Worm (Caenorhabditis elegans) whole organism, L1 larva: ENCODE results near the gene Y39G8B.2.
A peak's percentile ranks its signal among the peaks of the same experiment; 100 is the strongest.

Source experiments
- C04F5.9 ChIP-seq: sonication (generic microtip); optimal IDR thresholded peaks from 2 replicates; lab custom pipeline; 2016; ENCODE audit warnings: missing genetic modification characterization, missing compliant biosample characterization
- C16A3.4 ChIP-seq: fragments of 150-350 bp; optimal IDR thresholded peaks from 2 replicates; lab custom pipeline; 2014; ENCODE audit warnings: missing biosample characterization, missing genetic modification characterization
- F16B12.6 ChIP-seq: fragments of 150-350 bp; optimal IDR thresholded peaks from 2 replicates; lab custom pipeline; 2014; ENCODE audit warnings: missing biosample characterization, missing genetic modification characterization
- Y116A8C.19 ChIP-seq: sonication (generic microtip); optimal IDR thresholded peaks from 2 replicates; lab custom pipeline; 2016; ENCODE audit warnings: missing compliant biosample characterization, missing genetic modification characterization, borderline replicate concordance
- aha-1 ChIP-seq: fragments of 150-350 bp; optimal IDR thresholded peaks from 2 replicates; lab custom pipeline; 2014; ENCODE audit warnings: missing biosample characterization, missing genetic modification characterization
- aly-2 ChIP-seq: fragments of 150-350 bp; optimal IDR thresholded peaks from 2 replicates; lab custom pipeline; 2014; ENCODE audit warnings: missing biosample characterization, missing genetic modification characterization
- ceh-82 ChIP-seq, 3 experiments: fragments of 150-350 bp in 1 of 3; sonication (generic microtip) in 2 of 3; optimal IDR thresholded peaks; 2 replicates each; lab custom pipeline; 2014 to 2017; ENCODE audit warnings: missing biosample characterization in 3 of 3, missing genetic modification characterization in 3 of 3
- dsc-1 ChIP-seq: sonication (generic microtip); optimal IDR thresholded peaks from 2 replicates; lab custom pipeline; 2016; ENCODE audit warnings: mild to moderate bottlenecking, missing genetic modification characterization, missing compliant biosample characterization
- efl-1 ChIP-seq, 4 experiments: fragments of 150-350 bp; optimal IDR thresholded peaks in 3 of 4; peaks in 1 of 4; 1 replicate in 1 of 4; 2 replicates in 3 of 4; lab custom pipeline; 2014; ENCODE audit warnings: missing biosample characterization in 2 of 4, missing genetic modification characterization in 2 of 4, missing genetic modification reagents in 2 of 4
- efl-3 ChIP-seq: fragments of 200-800 bp; sonication (Bioruptor generic); optimal IDR thresholded peaks from 2 replicates; lab custom pipeline; 2018; ENCODE audit warnings: mild to moderate bottlenecking, missing genetic modification characterization, missing compliant biosample characterization
- egl-27 ChIP-seq, 2 experiments: fragments of 150-350 bp in 1 of 2; sonication (generic microtip); optimal IDR thresholded peaks; 3 replicates each; lab custom pipeline; 2017 to 2018; ENCODE audit warnings: missing biosample characterization in 2 of 2, missing genetic modification characterization in 2 of 2, missing genetic modification reagents in 2 of 2
- elt-2 ChIP-seq: sonication (generic microtip); optimal IDR thresholded peaks from 2 replicates; lab custom pipeline; 2016; ENCODE audit warnings: missing genetic modification characterization, mild to moderate bottlenecking, inconsistent platforms, missing compliant biosample characterization, missing genetic modification reagents
- elt-3 ChIP-seq, 6 experiments: fragments of 150-350 bp in 1 of 6; sonication (generic microtip); optimal IDR thresholded peaks; 2 replicates each; lab custom pipeline; 2017 to 2018; ENCODE audit warnings: missing biosample characterization in 6 of 6, missing genetic modification characterization in 6 of 6, inconsistent platforms in 1 of 6
- fkh-10 ChIP-seq: sonication (generic microtip); optimal IDR thresholded peaks from 2 replicates; lab custom pipeline; 2017; ENCODE audit warnings: missing biosample characterization, missing genetic modification reagents, missing genetic modification characterization
- fkh-4 ChIP-seq: sonication (generic microtip); optimal IDR thresholded peaks from 2 replicates; lab custom pipeline; 2016; ENCODE audit warnings: missing compliant biosample characterization, missing genetic modification characterization, borderline replicate concordance
- fkh-8 ChIP-seq: sonication (generic microtip); optimal IDR thresholded peaks from 2 replicates; lab custom pipeline; 2016; ENCODE audit warnings: mild to moderate bottlenecking, missing genetic modification characterization, missing compliant biosample characterization
- grh-1 ChIP-seq: fragments of 200-800 bp; sonication (Bioruptor generic); IDR thresholded peaks from 2 replicates; pipeline ENCODE4 v1.3.6; 2022; ENCODE audit warnings: missing genetic modification reagents, missing genetic modification characterization, missing compliant biosample characterization
- hlh-17 ChIP-seq: fragments of 200-800 bp; sonication (Bioruptor generic); optimal IDR thresholded peaks from 2 replicates; lab custom pipeline; 2018; ENCODE audit warnings: missing genetic modification characterization, mild to moderate bottlenecking, missing compliant biosample characterization, moderate library complexity, borderline replicate concordance
- hpl-2 ChIP-seq: fragments of 150-350 bp; optimal IDR thresholded peaks from 2 replicates; lab custom pipeline; 2014; ENCODE audit warnings: missing biosample characterization, missing genetic modification reagents, missing genetic modification characterization
- irx-1 ChIP-seq: sonication (generic microtip); optimal IDR thresholded peaks from 2 replicates; lab custom pipeline; 2016; ENCODE audit warnings: missing genetic modification characterization, missing compliant biosample characterization
- isw-1 ChIP-seq: fragments of 200-800 bp; sonication (Bioruptor generic); IDR thresholded peaks from 2 replicates; pipeline ENCODE4 v1.3.6; 2022; ENCODE audit warnings: missing genetic modification characterization, missing compliant biosample characterization
- jun-1 ChIP-seq: fragments of 150-350 bp; optimal IDR thresholded peaks from 2 replicates; lab custom pipeline; 2014; ENCODE audit warnings: missing biosample characterization, missing genetic modification reagents, missing genetic modification characterization
- lin-13 ChIP-seq: fragments of 150-350 bp; optimal IDR thresholded peaks from 2 replicates; lab custom pipeline; 2014; ENCODE audit warnings: missing biosample characterization, missing genetic modification reagents, missing genetic modification characterization
- lin-15B ChIP-seq: fragments of 150-350 bp; sonication (generic microtip); optimal IDR thresholded peaks from 3 replicates; lab custom pipeline; 2014; ENCODE audit warnings: missing biosample characterization, missing genetic modification characterization
- lin-35 ChIP-seq, 2 experiments: fragments of 150-350 bp; optimal IDR thresholded peaks; 2 replicates each; lab custom pipeline; 2014; ENCODE audit warnings: missing biosample characterization in 2 of 2, missing genetic modification characterization in 2 of 2, missing genetic modification reagents in 2 of 2
- lir-3 ChIP-seq: sonication (generic microtip); optimal IDR thresholded peaks from 2 replicates; lab custom pipeline; 2016; ENCODE audit warnings: mild to moderate bottlenecking, missing genetic modification characterization, moderate library complexity, missing compliant biosample characterization; ENCODE audit not compliant: poor library complexity
- lsy-2 ChIP-seq, 2 experiments: fragments of 150-350 bp; optimal IDR thresholded peaks; 2 replicates each; lab custom pipeline; 2014; ENCODE audit warnings: missing biosample characterization in 2 of 2, missing genetic modification characterization in 2 of 2
- mab-9 ChIP-seq: fragments of 200-800 bp; sonication (Bioruptor generic); IDR thresholded peaks from 2 replicates; pipeline ENCODE4 v1.3.6; 2022; ENCODE audit warnings: missing genetic modification reagents, missing genetic modification characterization, missing compliant biosample characterization
- mdl-1 ChIP-seq, 2 experiments: fragments of 150-350 bp; optimal IDR thresholded peaks; 2 replicates each; lab custom pipeline; 2014 to 2017; ENCODE audit warnings: missing biosample characterization in 2 of 2, missing genetic modification characterization in 2 of 2, inconsistent platforms in 1 of 2
- mef-2 ChIP-seq: fragments of 150-350 bp; optimal IDR thresholded peaks from 2 replicates; lab custom pipeline; 2014; ENCODE audit warnings: missing biosample characterization, missing genetic modification characterization
- nhr-12 ChIP-seq: sonication (generic microtip); optimal IDR thresholded peaks from 2 replicates; lab custom pipeline; 2017; ENCODE audit warnings: missing biosample characterization, missing genetic modification characterization
- nhr-20 ChIP-seq: sonication (generic microtip); optimal IDR thresholded peaks from 2 replicates; lab custom pipeline; 2016; ENCODE audit warnings: mild to moderate bottlenecking, missing genetic modification characterization, missing compliant biosample characterization
- nhr-237 ChIP-seq: fragments of 150-350 bp; optimal IDR thresholded peaks from 2 replicates; lab custom pipeline; 2014; ENCODE audit warnings: missing biosample characterization, missing genetic modification characterization
- nhr-47 ChIP-seq: sonication (generic microtip); optimal IDR thresholded peaks from 2 replicates; lab custom pipeline; 2016; ENCODE audit warnings: mild to moderate bottlenecking, missing genetic modification characterization, moderate library complexity, missing compliant biosample characterization
- nhr-76 ChIP-seq: sonication (generic microtip); optimal IDR thresholded peaks from 2 replicates; lab custom pipeline; 2017; ENCODE audit warnings: missing biosample characterization, missing genetic modification characterization
- nhr-77 ChIP-seq: fragments of 150-350 bp; optimal IDR thresholded peaks from 2 replicates; lab custom pipeline; 2014; ENCODE audit warnings: missing biosample characterization, missing genetic modification characterization
- nhr-84 ChIP-seq: sonication (generic microtip); optimal IDR thresholded peaks from 2 replicates; lab custom pipeline; 2017; ENCODE audit warnings: missing biosample characterization, missing genetic modification characterization
- nhr-85 ChIP-seq: sonication (generic microtip); peaks from one replicate; lab custom pipeline; 2016; ENCODE audit warnings: missing genetic modification characterization, inconsistent platforms, missing compliant biosample characterization
- nhr-90 ChIP-seq: sonication (generic microtip); optimal IDR thresholded peaks from 2 replicates; lab custom pipeline; 2016; ENCODE audit warnings: mild to moderate bottlenecking, missing genetic modification characterization, missing compliant biosample characterization; ENCODE audit not compliant: poor library complexity
- pag-3 ChIP-seq: sonication (generic microtip); optimal IDR thresholded peaks from 2 replicates; lab custom pipeline; 2017; ENCODE audit warnings: missing genetic modification characterization, mild to moderate bottlenecking, missing compliant biosample characterization, antibody characterized with exemption, borderline replicate concordance; ENCODE audit not compliant: insufficient read depth
- pax-3 ChIP-seq: fragments of 200-800 bp; sonication (Bioruptor generic); optimal IDR thresholded peaks from 2 replicates; lab custom pipeline; 2018; ENCODE audit warnings: mild to moderate bottlenecking, missing genetic modification characterization, moderate library complexity, missing compliant biosample characterization
- pqm-1 ChIP-seq: sonication (generic microtip); optimal IDR thresholded peaks from 3 replicates; lab custom pipeline; 2017; ENCODE audit warnings: missing biosample characterization, missing genetic modification characterization
- skn-1 ChIP-seq: fragments of 150-350 bp; optimal IDR thresholded peaks from 2 replicates; lab custom pipeline; 2014; ENCODE audit warnings: missing biosample characterization, missing genetic modification characterization
- snu-23 ChIP-seq: sonication (generic microtip); optimal IDR thresholded peaks from 2 replicates; lab custom pipeline; 2016; ENCODE audit warnings: missing genetic modification characterization, missing compliant biosample characterization
- sox-4 ChIP-seq: sonication (generic microtip); optimal IDR thresholded peaks from 2 replicates; lab custom pipeline; 2016; ENCODE audit warnings: missing genetic modification characterization, missing compliant biosample characterization
- sptf-1 ChIP-seq: fragments of 150-350 bp; optimal IDR thresholded peaks from 2 replicates; lab custom pipeline; 2014; ENCODE audit warnings: missing biosample characterization, missing genetic modification characterization
- sup-37 ChIP-seq: fragments of 200-800 bp; sonication (Bioruptor generic); optimal IDR thresholded peaks from 2 replicates; lab custom pipeline; 2018; ENCODE audit warnings: mild to moderate bottlenecking, missing genetic modification characterization, missing compliant biosample characterization
- swsn-7 ChIP-seq: sonication (generic microtip); optimal IDR thresholded peaks from 2 replicates; lab custom pipeline; 2016; ENCODE audit warnings: missing genetic modification characterization, missing compliant biosample characterization
- tbx-2 ChIP-seq: sonication (generic microtip); optimal IDR thresholded peaks from 2 replicates; lab custom pipeline; 2016; ENCODE audit warnings: missing genetic modification characterization, missing compliant biosample characterization
- xbp-1 ChIP-seq: sonication (generic microtip); optimal IDR thresholded peaks from 2 replicates; lab custom pipeline; 2016; ENCODE audit warnings: missing genetic modification characterization, missing compliant biosample characterization
- zag-1 ChIP-seq: fragments of 150-350 bp; optimal IDR thresholded peaks from 2 replicates; lab custom pipeline; 2014; ENCODE audit warnings: missing biosample characterization, missing genetic modification characterization
- ztf-11 ChIP-seq, 2 experiments: sonication (generic microtip); optimal IDR thresholded peaks; 2 replicates each; lab custom pipeline; 2016 to 2017; ENCODE audit warnings: missing genetic modification characterization in 2 of 2, missing biosample characterization in 1 of 2, missing compliant biosample characterization in 1 of 2

The Y39G8B.2 gene

ce11 chrII:14018192-14018591 is 42.2 kb upstream of the Y39G8B.2 start:
- TF ChIP-seq irx-1 = peak; percentile 79
- TF ChIP-seq nhr-84 (tag; lab: Kevin White, UChicago) = no peak
- TF ChIP-seq aha-1 (tag; lab: Kevin White, UChicago) = no peak
- TF ChIP-seq sox-4 (tag; lab: Kevin White, UChicago) = peak; percentile 77
- peak; percentile 93 for TF ChIP-seq nhr-47
- TF ChIP-seq F16B12.6 (tag; lab: Kevin White, UChicago) = peak; percentile 3
- no peak for TF ChIP-seq nhr-12
- peak; percentile 30 for TF ChIP-seq lin-13 (GFP tag; lab: Kevin White, UChicago)
- TF ChIP-seq nhr-76 = peak; percentile 48
- peak; percentile 91 for TF ChIP-seq snu-23 (GFP tag; lab: Kevin White, UChicago)
- TF ChIP-seq mab-9 (GFP tag; lab: Robert Waterston, UW) = 0 out of 2 replicates have a peak, but pooled peaks have one; percentile 55
- TF ChIP-seq efl-3 (GFP tag; lab: Kevin White, UChicago) = no peak
- TF ChIP-seq jun-1 = peak; percentile 71
- no peak for TF ChIP-seq nhr-237 (tag; lab: Kevin White, UChicago)
- TF ChIP-seq elt-2 = peak; percentile 94
- TF ChIP-seq egl-27 (tag; optimal IDR thresholded peaks at IDR 0.05; lab: Kevin White, UChicago) = no peak
- TF ChIP-seq lsy-2 (tag; optimal IDR thresholded peaks at IDR 0.05; lab: Kevin White, UChicago) = peak; percentile 31 to 80
- peak; percentile 34 for TF ChIP-seq lir-3 (tag; lab: Kevin White, UChicago)
- TF ChIP-seq grh-1 (GFP tag; lab: Robert Waterston, UW) = peak; percentile 89
- peak; percentile 82 for TF ChIP-seq aly-2 (tag; lab: Kevin White, UChicago)
- peak; percentile 57 for TF ChIP-seq C04F5.9 (tag; lab: Kevin White, UChicago)
- TF ChIP-seq ztf-11 (tag; optimal IDR thresholded peaks at IDR 0.05; lab: Kevin White, UChicago) = peak in 1 of 2 experiments; percentile 65
- no peak for TF ChIP-seq lin-15B (tag; lab: Kevin White, UChicago)
- no peak for TF ChIP-seq sptf-1 (tag; lab: Kevin White, UChicago)
- TF ChIP-seq elt-3 (tag; optimal IDR thresholded peaks at IDR 0.05; lab: Kevin White, UChicago) = peak in 2 of 6 experiments; percentile 67 to 70
- TF ChIP-seq fkh-8 (tag; lab: Kevin White, UChicago) = no peak
- no peak for TF ChIP-seq fkh-10
- peak; percentile 85 for TF ChIP-seq sup-37 (GFP tag; lab: Kevin White, UChicago)
- no peak for TF ChIP-seq pqm-1
- peak; percentile 97 for TF ChIP-seq nhr-85
- peak; percentile 92 for TF ChIP-seq swsn-7 (tag; lab: Kevin White, UChicago)
- TF ChIP-seq nhr-77 (tag; lab: Kevin White, UChicago) = peak; percentile 86
- TF ChIP-seq hpl-2 (GFP tag; lab: Kevin White, UChicago) = peak; percentile 54
- peak; percentile 54 for TF ChIP-seq pag-3
- no peak for TF ChIP-seq hlh-17 (GFP tag; lab: Kevin White, UChicago)
- peak; percentile 84 for TF ChIP-seq dsc-1
- no peak for TF ChIP-seq fkh-4 (tag; lab: Kevin White, UChicago)
- peak; percentile 91 for TF ChIP-seq nhr-20 (tag; lab: Kevin White, UChicago)
- TF ChIP-seq isw-1 (GFP tag; lab: Robert Waterston, UW) = peak; percentile 49
- TF ChIP-seq C16A3.4 = no peak
- TF ChIP-seq tbx-2 (tag; lab: Kevin White, UChicago) = peak; percentile 80
- TF ChIP-seq xbp-1 (tag; lab: Kevin White, UChicago) = peak; percentile 84
- peak; percentile 40 to 80 for TF ChIP-seq lin-35 (GFP tag; optimal IDR thresholded peaks at IDR 0.05; lab: Kevin White, UChicago)
- TF ChIP-seq Y116A8C.19 (tag; lab: Kevin White, UChicago) = no peak
- TF ChIP-seq zag-1 (tag; lab: Kevin White, UChicago) = no peak
- peak; percentile 34 for TF ChIP-seq skn-1
- peak; percentile 22 to 58 (median 33) for TF ChIP-seq ceh-82 (tag; optimal IDR thresholded peaks at IDR 0.05; lab: Kevin White, UChicago)
- peak in 1 of 2 experiments; percentile 49 for TF ChIP-seq mdl-1 (tag; optimal IDR thresholded peaks at IDR 0.05; lab: Kevin White, UChicago)
- peak; percentile 53 to 80 for TF ChIP-seq efl-1 (optimal IDR thresholded peaks at IDR 0.05; lab: Kevin White, UChicago)
- TF ChIP-seq efl-1 (GFP tag; optimal IDR thresholded peaks at IDR 0.05 in 1 of 2; lab: Kevin White, UChicago) = peak; percentile 62 to 96
- TF ChIP-seq pax-3 (tag; lab: Kevin White, UChicago) = peak; percentile 67
- peak; percentile 98 for TF ChIP-seq nhr-90 (tag; lab: Kevin White, UChicago)
- no peak for TF ChIP-seq mef-2 (tag; lab: Kevin White, UChicago)
